Worm (Caenorhabditis elegans): Measurements from ENCODE around the gene K03H1.9.

- TF ChIP-seq ztf-3 (GFP tag; optimal IDR thresholded peaks at IDR 0.05): no peak
- no peak for TF ChIP-seq atf-7 (tag; optimal IDR thresholded peaks at IDR 0.05)
- TF ChIP-seq pbrm-1 (GFP tag; IDR thresholded peaks at IDR 0.05): no peak
- no peak for TF ChIP-seq ztf-28 (GFP tag; IDR thresholded peaks at IDR 0.05)
- TF ChIP-seq akir-1 (GFP tag; optimal IDR thresholded peaks at IDR 0.05): no peak
- TF ChIP-seq snpc-4 (GFP tag; optimal IDR thresholded peaks at IDR 0.05): no peak
- TF ChIP-seq snpc-4 (tag; optimal IDR thresholded peaks at IDR 0.05): no peak
- no peak for TF ChIP-seq tbx-9 (tag; optimal IDR thresholded peaks at IDR 0.05; ENCODE audit: borderline replicate concordance)
Measured at ce11 chrIII:9928777-9929176, 12.5 kb downstream of the K03H1.9 start, which contains the start of gene ttr-1.

All from whole organism, young adult.